Fruit fly (Drosophila melanogaster): ENCODE measurements around the gene Setd3.

Setd3 gene

dm6 chrX:6982705-6983384, 14.3 kb upstream of the Setd3 start:
- TF ChIP-seq noc (tag; optimal IDR thresholded peaks at IDR 0.05) = no peak

dm6 chrX:6982054-6982453, 13.5 kb upstream of the Setd3 start:
- TF ChIP-seq noc (tag; optimal IDR thresholded peaks at IDR 0.05) = peak; percentile 19

- TF ChIP-seq noc (tag; optimal IDR thresholded peaks at IDR 0.05) = no peak
Observed at dm6 chrX:6981470-6981952, 13.0 kb upstream of the Setd3 start.

- TF ChIP-seq noc (tag; optimal IDR thresholded peaks at IDR 0.05) = no peak
Observed at dm6 chrX:6976911-6977310, 8.4 kb upstream of the Setd3 start.

dm6 chrX:6976364-6976763, 7.8 kb upstream of the Setd3 start:
- TF ChIP-seq noc (tag; optimal IDR thresholded peaks at IDR 0.05) = no peak

- TF ChIP-seq noc (tag; optimal IDR thresholded peaks at IDR 0.05) = no peak
Observed at dm6 chrX:6974221-6974620, 5.7 kb upstream of the Setd3 start.

- no peak for TF ChIP-seq noc (tag; optimal IDR thresholded peaks at IDR 0.05)
Observed at dm6 chrX:6973340-6973739, 4.8 kb upstream of the Setd3 start, which contains the start of gene CG3040. Gene CG3040 (minus strand): TSS chrX:6973393.

dm6 chrX:6969364-6970137, 1.0 kb upstream of the Setd3 start, which contains the start of gene CG4586:
Gene CG4586 (plus strand): TSS chrX:6969918.
- peak; percentile 99 for TF ChIP-seq noc (tag; optimal IDR thresholded peaks at IDR 0.05)

- no peak for TF ChIP-seq noc (tag; optimal IDR thresholded peaks at IDR 0.05)
Observed at dm6 chrX:6937417-6937816, 31.1 kb downstream of the Setd3 start.

- TF ChIP-seq noc (tag; optimal IDR thresholded peaks at IDR 0.05) = no peak
Observed at dm6 chrX:6936884-6937283, 31.7 kb downstream of the Setd3 start.

- TF ChIP-seq noc (tag; optimal IDR thresholded peaks at IDR 0.05) = no peak
Observed at dm6 chrX:6933749-6934148, 34.8 kb downstream of the Setd3 start.

- no peak for TF ChIP-seq noc (tag; optimal IDR thresholded peaks at IDR 0.05)
Observed at dm6 chrX:6929086-6929485, 39.5 kb downstream of the Setd3 start.

- TF ChIP-seq noc (tag; optimal IDR thresholded peaks at IDR 0.05) = no peak
Observed at dm6 chrX:6912269-6912668, 56.3 kb downstream of the Setd3 start.

- no peak for TF ChIP-seq noc (tag; optimal IDR thresholded peaks at IDR 0.05)
Observed at dm6 chrX:6909135-6909534, 59.4 kb downstream of the Setd3 start.

dm6 chrX:6908078-6908477, 60.5 kb downstream of the Setd3 start, which contains the start of gene CG14431:
Gene CG14431 (plus strand): TSS chrX:6908277.
- TF ChIP-seq noc (tag; optimal IDR thresholded peaks at IDR 0.05) = no peak
